Worm (Caenorhabditis elegans) whole organism, L4 larva: ENCODE data around the gene adal-1.

Source experiments
- F10B5.3 ChIP-seq: sonication (generic microtip); optimal IDR thresholded peaks from 2 replicates; lab custom pipeline; 2016; ENCODE audit warnings: mild to moderate bottlenecking, missing genetic modification characterization, missing compliant biosample characterization
- F26F4.8 ChIP-seq: fragments of 200-800 bp; sonication (Bioruptor generic); conservative IDR thresholded peaks from 2 replicates; pipeline ENCODE4 v1.3.6; 2022; ENCODE audit warnings: missing genetic modification characterization, missing compliant biosample characterization
- F37D6.2 ChIP-seq: sonication (generic microtip); optimal IDR thresholded peaks from 2 replicates; lab custom pipeline; 2016; ENCODE audit warnings: mild to moderate bottlenecking, missing genetic modification characterization, missing compliant biosample characterization
- T20F7.1 ChIP-seq: fragments of 200-800 bp; sonication (Bioruptor generic); optimal IDR thresholded peaks from 2 replicates; lab custom pipeline; 2018; ENCODE audit warnings: mild to moderate bottlenecking, missing genetic modification characterization, missing compliant biosample characterization
- ZK337.2 ChIP-seq: fragments of 200-800 bp; sonication (Bioruptor generic); IDR thresholded peaks from 2 replicates; pipeline ENCODE4 v1.3.6; 2022; ENCODE audit warnings: missing genetic modification reagents, missing genetic modification characterization, missing compliant biosample characterization
- ZK546.5 ChIP-seq, 2 experiments: sonication (generic microtip); optimal IDR thresholded peaks; 2 replicates each; lab custom pipeline; 2017; ENCODE audit warnings: missing biosample characterization in 2 of 2, missing genetic modification characterization in 2 of 2
- aha-1 ChIP-seq: fragments of 150-350 bp; peaks from one replicate; lab custom pipeline; 2014; ENCODE audit warnings: missing biosample characterization, missing genetic modification characterization
- arid-1 ChIP-seq: fragments of 200-800 bp; sonication (Bioruptor generic); conservative IDR thresholded peaks from 2 replicates; pipeline ENCODE4 v1.3.6; 2022; ENCODE audit warnings: missing genetic modification reagents, missing genetic modification characterization, missing compliant biosample characterization
- ceh-32 ChIP-seq: sonication (generic microtip); optimal IDR thresholded peaks from 2 replicates; lab custom pipeline; 2016; ENCODE audit warnings: mild to moderate bottlenecking, missing genetic modification characterization, missing compliant biosample characterization; ENCODE audit not compliant: poor library complexity
- cey-2 ChIP-seq: sonication (generic microtip); optimal IDR thresholded peaks from 3 replicates; lab custom pipeline; 2017; ENCODE audit warnings: missing genetic modification characterization, mild to moderate bottlenecking, missing compliant biosample characterization, antibody characterized with exemption, borderline replicate concordance; ENCODE audit not compliant: insufficient read depth
- ctbp-1 ChIP-seq: fragments of 200-800 bp; sonication (Bioruptor generic); IDR thresholded peaks from 2 replicates; pipeline ENCODE4 v1.3.6; 2022; ENCODE audit warnings: missing genetic modification reagents, missing genetic modification characterization, missing compliant biosample characterization
- daf-16 ChIP-seq, 3 experiments: sonication (generic microtip); optimal IDR thresholded peaks; 2 replicates each; lab custom pipeline; 2016 to 2017; ENCODE audit warnings: missing genetic modification characterization in 3 of 3, missing genetic modification reagents in 3 of 3, mild to moderate bottlenecking in 2 of 3, missing compliant biosample characterization in 2 of 3, missing biosample characterization in 1 of 3, moderate library complexity in 1 of 3
- dpl-1 ChIP-seq: fragments of 150-350 bp; optimal IDR thresholded peaks from 2 replicates; lab custom pipeline; 2014; ENCODE audit warnings: missing biosample characterization, missing genetic modification reagents, missing genetic modification characterization
- fkh-10 ChIP-seq: fragments of 150-350 bp; optimal IDR thresholded peaks from 2 replicates; lab custom pipeline; 2014; ENCODE audit warnings: missing biosample characterization, missing genetic modification reagents, missing genetic modification characterization
- gei-8 ChIP-seq: fragments of 200-800 bp; sonication (Bioruptor generic); optimal IDR thresholded peaks from 2 replicates; lab custom pipeline; 2018; ENCODE audit warnings: mild to moderate bottlenecking, missing genetic modification characterization, missing compliant biosample characterization
- lim-7 ChIP-seq: fragments of 200-800 bp; sonication (Bioruptor generic); IDR thresholded peaks from 2 replicates; pipeline ENCODE4 v1.3.6; 2022; ENCODE audit warnings: missing genetic modification characterization, missing compliant biosample characterization
- lir-3 ChIP-seq: sonication (generic microtip); optimal IDR thresholded peaks from 2 replicates; lab custom pipeline; 2016; ENCODE audit warnings: mild to moderate bottlenecking, missing genetic modification characterization, missing compliant biosample characterization
- madf-5 ChIP-seq, 2 experiments: fragments of 200-800 bp; sonication (Bioruptor generic); IDR thresholded peaks; 2 replicates each; pipeline ENCODE4 v1.3.6; 2022; ENCODE audit warnings: missing compliant biosample characterization in 2 of 2, missing genetic modification characterization in 2 of 2
- madf-9 ChIP-seq: fragments of 200-800 bp; sonication (Bioruptor generic); conservative IDR thresholded peaks from 2 replicates; pipeline ENCODE4 v1.3.6; 2022; ENCODE audit warnings: missing genetic modification reagents, missing genetic modification characterization, missing compliant biosample characterization
- mdl-1 ChIP-seq, 2 experiments: fragments of 150-350 bp in 1 of 2; sonication (generic microtip) in 1 of 2; optimal IDR thresholded peaks; 2 replicates each; lab custom pipeline; 2014 to 2017; ENCODE audit warnings: missing biosample characterization in 2 of 2, missing genetic modification characterization in 2 of 2
- mep-1 ChIP-seq: fragments of 150-350 bp; sonication (generic microtip); optimal IDR thresholded peaks from 3 replicates; lab custom pipeline; 2014; ENCODE audit warnings: missing biosample characterization, missing genetic modification characterization
- mxl-2 ChIP-seq: fragments of 200-800 bp; sonication (Bioruptor generic); conservative IDR thresholded peaks from 2 replicates; pipeline ENCODE4 v1.3.6; 2022; ENCODE audit warnings: missing genetic modification reagents, missing genetic modification characterization, missing compliant biosample characterization
- mxl-3 ChIP-seq: fragments of 200-800 bp; sonication (Bioruptor generic); optimal IDR thresholded peaks from 2 replicates; lab custom pipeline; 2018; ENCODE audit warnings: mild to moderate bottlenecking, missing genetic modification characterization, missing compliant biosample characterization
- nhr-10 ChIP-seq: fragments of 150-350 bp; optimal IDR thresholded peaks from 2 replicates; lab custom pipeline; 2014; ENCODE audit warnings: missing biosample characterization, missing genetic modification characterization
- nhr-111 ChIP-seq: fragments of 200-800 bp; sonication (Bioruptor generic); optimal IDR thresholded peaks from 2 replicates; lab custom pipeline; 2018; ENCODE audit warnings: mild to moderate bottlenecking, missing genetic modification characterization, missing compliant biosample characterization
- nhr-237 ChIP-seq: sonication (generic microtip); optimal IDR thresholded peaks from 2 replicates; lab custom pipeline; 2017; ENCODE audit warnings: missing biosample characterization, missing genetic modification characterization
- nhr-25 ChIP-seq: sonication (generic microtip); optimal IDR thresholded peaks from 2 replicates; lab custom pipeline; 2017; ENCODE audit warnings: missing genetic modification characterization, mild to moderate bottlenecking, missing compliant biosample characterization, antibody characterized with exemption, moderate library complexity, borderline replicate concordance; ENCODE audit not compliant: insufficient read depth
- nhr-28 ChIP-seq: fragments of 150-350 bp; optimal IDR thresholded peaks from 2 replicates; lab custom pipeline; 2014; ENCODE audit warnings: missing biosample characterization, missing genetic modification characterization
- nhr-42 ChIP-seq: fragments of 200-800 bp; sonication (Bioruptor generic); IDR thresholded peaks from 2 replicates; pipeline ENCODE4 v1.3.6; 2022; ENCODE audit warnings: missing genetic modification characterization, missing compliant biosample characterization
- pqm-1 ChIP-seq: sonication (generic microtip); optimal IDR thresholded peaks from 2 replicates; lab custom pipeline; 2017; ENCODE audit warnings: missing biosample characterization, missing genetic modification characterization
- rbr-2 ChIP-seq: sonication (generic microtip); optimal IDR thresholded peaks from 2 replicates; lab custom pipeline; 2016; ENCODE audit warnings: missing genotype, missing genetic modification characterization, missing compliant biosample characterization
- set-16 ChIP-seq: fragments of 200-800 bp; sonication (Bioruptor generic); IDR thresholded peaks from 2 replicates; pipeline ENCODE4 v1.3.6; 2022; ENCODE audit warnings: missing genetic modification reagents, missing genetic modification characterization, missing compliant biosample characterization
- spr-1 ChIP-seq: sonication (generic microtip); optimal IDR thresholded peaks from 2 replicates; lab custom pipeline; 2016; ENCODE audit warnings: mild to moderate bottlenecking, missing genetic modification characterization, missing compliant biosample characterization
- tra-1 ChIP-seq: fragments of 200-800 bp; sonication (Bioruptor generic); IDR thresholded peaks from 2 replicates; pipeline ENCODE4 v1.3.6; 2022; ENCODE audit warnings: missing genetic modification reagents, missing genetic modification characterization, missing compliant biosample characterization
- unc-130 ChIP-seq: sonication (generic microtip); optimal IDR thresholded peaks from 2 replicates; lab custom pipeline; 2016; ENCODE audit warnings: missing genetic modification reagents, missing genetic modification characterization, missing compliant biosample characterization
- unc-62 ChIP-seq, 3 experiments: fragments of 150-350 bp in 1 of 3; sonication (generic microtip); optimal IDR thresholded peaks in 2 of 3; peaks in 1 of 3; 1 replicate in 1 of 3; 2 replicates in 2 of 3; lab custom pipeline; 2014 to 2017; ENCODE audit warnings: missing biosample characterization in 3 of 3, missing genetic modification characterization in 3 of 3, missing genetic modification reagents in 3 of 3, missing genotype in 1 of 3
- zfp-3 ChIP-seq: fragments of 200-800 bp; sonication (Bioruptor generic); conservative IDR thresholded peaks from 2 replicates; pipeline ENCODE4 v1.3.6; 2022; ENCODE audit warnings: missing genetic modification reagents, missing genetic modification characterization, missing compliant biosample characterization
- zip-11 ChIP-seq: fragments of 200-800 bp; sonication (Bioruptor generic); IDR thresholded peaks from 2 replicates; pipeline ENCODE4 v1.3.6; 2022; ENCODE audit warnings: missing genetic modification characterization, missing compliant biosample characterization
- ztf-11 ChIP-seq: fragments of 150-350 bp; optimal IDR thresholded peaks from 2 replicates; lab custom pipeline; 2014; ENCODE audit warnings: missing biosample characterization, missing genetic modification characterization
- ztf-7 ChIP-seq: fragments of 150-350 bp; optimal IDR thresholded peaks from 2 replicates; lab custom pipeline; 2014; ENCODE audit warnings: missing biosample characterization, missing genetic modification characterization

adal-1 gene

DNA sequence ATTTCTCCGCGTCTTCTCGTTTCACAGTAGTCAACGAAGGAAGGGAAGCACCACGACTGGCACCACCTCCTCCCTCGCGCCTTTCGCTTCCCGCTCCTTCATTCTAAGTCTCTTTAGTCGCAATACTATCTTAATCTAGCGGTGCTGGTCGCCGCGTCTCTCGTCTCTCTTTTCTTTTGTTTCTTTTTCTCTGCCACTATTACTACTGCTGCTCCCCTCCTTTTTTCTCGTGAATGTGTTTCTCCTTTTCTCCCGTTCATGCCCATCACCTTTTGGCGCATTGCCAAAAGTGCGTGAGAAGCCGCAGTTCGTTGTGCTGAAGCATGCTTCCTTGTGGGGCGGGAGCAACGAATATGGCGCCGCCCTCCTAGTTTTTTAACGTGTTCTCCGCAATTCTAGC, 33.0 kb upstream of the adal-1 start (continued):
- TF ChIP-seq nhr-42 (GFP tag; lab: Robert Waterston, UW) (no peak), unc-62 (GFP tag; optimal IDR thresholded peaks at IDR 0.05 in 1 of 2; lab: Kevin White, UChicago) (no peak), unc-62 (tag; optimal IDR thresholded peaks at IDR 0.05; lab: Kevin White, UChicago) (no peak), rbr-2 (peak; percentile 83), nhr-111 (GFP tag; lab: Kevin White, UChicago) (no peak), cey-2 (tag; lab: Kevin White, UChicago) (no peak), ZK337.2 (GFP tag; lab: Robert Waterston, UW) (0 out of 2 replicates have a peak, but pooled peaks have one; percentile 46), mep-1 (peak; percentile 91), mxl-3 (GFP tag; lab: Kevin White, UChicago) (peak; percentile 78), F37D6.2 (peak; percentile 44), mdl-1 (tag; optimal IDR thresholded peaks at IDR 0.05; lab: Kevin White, UChicago) (peak; percentile 61 to 91), dpl-1 (GFP tag; lab: Kevin White, UChicago) (peak; percentile 46), set-16 (peak; percentile 68), mxl-2 (GFP tag; lab: Robert Waterston, UW) (no peak), zip-11 (GFP tag; lab: Robert Waterston, UW) (no peak), pqm-1 (tag; lab: Kevin White, UChicago) (peak; percentile 68), spr-1 (tag; lab: Kevin White, UChicago) (peak; percentile 0), madf-5 (GFP tag; IDR thresholded peaks at IDR 0.05; lab: Robert Waterston, UW) (no peak), tra-1 (peak; percentile 82), daf-16 (GFP tag; optimal IDR thresholded peaks at IDR 0.05; lab: Kevin White, UChicago) (peak; percentile 18 to 40), daf-16 (tag; optimal IDR thresholded peaks at IDR 0.05; lab: Kevin White, UChicago) (peak; percentile 69), T20F7.1 (GFP tag; lab: Kevin White, UChicago) (peak; percentile 64), arid-1 (GFP tag; lab: Robert Waterston, UW) (peak; percentile 23; the same call in 1 of the 2 replicates), lim-7 (no peak), unc-130 (GFP tag; lab: Kevin White, UChicago) (no peak), gei-8 (GFP tag; lab: Kevin White, UChicago) (no peak), ztf-11 (tag; lab: Kevin White, UChicago) (no peak), aha-1 (tag; lab: Kevin White, UChicago) (peak; percentile 52), nhr-10 (tag; lab: Kevin White, UChicago) (peak; percentile 40), F10B5.3 (peak; percentile 9), nhr-237 (tag; lab: Kevin White, UChicago) (no peak), F26F4.8 (GFP tag; lab: Robert Waterston, UW) (no peak), madf-9 (peak; percentile 31; the same call in 1 of the 2 replicates), nhr-25 (tag; lab: Kevin White, UChicago) (peak; percentile 14), nhr-28 (tag; lab: Kevin White, UChicago) (peak; percentile 70), ZK546.5 (tag; optimal IDR thresholded peaks at IDR 0.05; lab: Kevin White, UChicago) (no peak), zfp-3 (GFP tag; lab: Robert Waterston, UW) (0 out of 2 replicates have a peak, but pooled peaks have one; percentile 16), ceh-32 (peak; percentile 0), ztf-7 (tag; lab: Kevin White, UChicago) (no peak), lir-3 (tag; lab: Kevin White, UChicago) (no peak), fkh-10 (GFP tag; lab: Kevin White, UChicago) (peak; percentile 42)
- TF ChIP-seq, all 104 proteins: peak for 45

DNA sequence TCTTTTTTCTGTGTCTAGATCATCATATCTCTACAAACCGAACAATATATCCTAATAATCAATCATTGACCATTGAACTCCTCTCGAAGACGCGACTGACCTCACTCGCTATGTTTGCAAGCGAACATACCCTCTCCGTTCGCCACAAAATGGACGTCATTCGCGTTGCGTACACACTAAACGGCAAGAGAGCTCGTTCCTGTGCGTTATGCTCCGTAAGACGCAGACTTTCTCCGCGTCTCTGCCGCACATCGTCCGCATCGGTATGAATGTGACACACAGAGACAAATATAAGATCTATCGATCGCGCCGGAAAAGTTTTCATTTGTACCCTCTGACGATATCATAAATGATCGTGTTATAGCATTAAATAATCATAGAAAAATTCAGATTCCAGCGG, 32.6 kb upstream of the adal-1 start:
- TF ChIP-seq madf-9 = peak; percentile 81
- TF ChIP-seq ctbp-1 (GFP tag; lab: Robert Waterston, UW) = no peak
- TF ChIP-seq, all 104 proteins: peak for 1
